Worm (Caenorhabditis elegans) whole organism, late embryonic: ENCODE data around the gene Y43F8B.28.

Experiments
- T23F11.4 ChIP-seq: fragments of 200-800 bp; sonication (Bioruptor generic); optimal IDR thresholded peaks from 2 replicates; lab custom pipeline; 2018; ENCODE audit warnings: mild to moderate bottlenecking, missing genetic modification characterization, missing compliant biosample characterization
- ama-1 ChIP-seq: fragments of 150-350 bp; optimal IDR thresholded peaks from 2 replicates; lab custom pipeline; 2014
- ceh-22 ChIP-seq: sonication (generic microtip); optimal IDR thresholded peaks from 2 replicates; lab custom pipeline; 2017; ENCODE audit warnings: missing biosample characterization, missing genetic modification characterization
- elt-4 ChIP-seq: sonication (generic microtip); optimal IDR thresholded peaks from 2 replicates; lab custom pipeline; 2016; ENCODE audit warnings: missing genetic modification characterization, missing compliant biosample characterization
- ets-4 ChIP-seq: sonication (generic microtip); optimal IDR thresholded peaks from 2 replicates; lab custom pipeline; 2016; ENCODE audit warnings: missing genetic modification characterization, missing compliant biosample characterization
- hlh-8 ChIP-seq: sonication (generic microtip); optimal IDR thresholded peaks from 2 replicates; lab custom pipeline; 2016; ENCODE audit warnings: missing genotype, missing genetic modification characterization, missing compliant biosample characterization
- npax-4 ChIP-seq: sonication (generic microtip); optimal IDR thresholded peaks from 2 replicates; lab custom pipeline; 2016; ENCODE audit warnings: missing genetic modification characterization, missing compliant biosample characterization
- tbx-2 ChIP-seq: sonication (generic microtip); optimal IDR thresholded peaks from 2 replicates; lab custom pipeline; 2016; ENCODE audit warnings: missing genetic modification characterization, missing compliant biosample characterization
- unc-42 ChIP-seq: sonication (generic microtip); optimal IDR thresholded peaks from 2 replicates; lab custom pipeline; 2016; ENCODE audit warnings: missing genotype, missing genetic modification characterization, missing compliant biosample characterization

ce11 chrV:19457120-19457519 is 28.0 kb upstream of the Y43F8B.28 start, which contains the start of gene Y43F8B.24:
- TF ChIP-seq T23F11.4 (GFP tag; lab: Kevin White, UChicago) (no peak), ets-4 (tag; lab: Kevin White, UChicago) (no peak), npax-4 (tag; lab: Kevin White, UChicago) (no peak), tbx-2 (no peak), unc-42 (tag; lab: Kevin White, UChicago) (no peak), hlh-8 (tag; lab: Kevin White, UChicago) (no peak), elt-4 (tag; lab: Kevin White, UChicago) (no peak), ceh-22 (tag; lab: Kevin White, UChicago) (no peak), ama-1 (lab: Kevin White, UChicago) (no peak)
